In the genomic region with DNA sequence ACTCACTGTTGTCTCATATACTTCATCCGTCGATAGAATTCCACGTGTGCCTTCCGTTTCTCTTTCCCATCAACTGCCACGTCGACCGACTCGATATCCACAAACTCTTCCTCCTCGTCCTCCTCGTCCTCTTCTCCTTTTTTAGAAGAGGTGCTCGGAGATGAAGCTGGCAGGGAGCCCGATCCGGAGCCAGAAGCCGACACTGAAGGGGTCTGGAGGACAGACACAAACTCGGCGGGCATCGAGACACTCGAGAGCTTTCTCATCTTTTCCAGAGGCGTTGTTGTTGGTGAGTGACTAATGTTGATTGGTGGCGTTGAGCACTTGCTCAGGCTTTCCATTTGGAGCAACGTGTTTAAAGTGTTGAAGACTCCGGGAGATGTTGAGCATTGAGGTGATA, we compare ENCODE assay signal across 2 worm cellular contexts.
A peak's percentile ranks its signal among the peaks of the same experiment; 100 is the strongest.
TF ChIP-seq lines count a peak whose summit lies in the region.

No protein-coding gene starts in this region.

TF ChIP-seq in whole organism, L4 larva, 104 proteins besides CTCF, POLR2A, EP300 and RAD21:
- no peak for TF ChIP-seq T26A8.4 (GFP tag; IDR thresholded peaks at IDR 0.05; lab: Robert Waterston, UW)
- TF ChIP-seq vab-7 (GFP tag; IDR thresholded peaks at IDR 0.05; lab: Robert Waterston, UW) = no peak
- no peak for TF ChIP-seq lin-38 (GFP tag; IDR thresholded peaks at IDR 0.05; lab: Robert Waterston, UW)
- TF ChIP-seq lin-39 (tag; optimal IDR thresholded peaks at IDR 0.05; lab: Kevin White, UChicago) = no peak
- 0 out of 4 replicates have a peak, but pooled peaks of 1 of the 2 experiments have one; percentile 60 for TF ChIP-seq madf-5 (GFP tag; IDR thresholded peaks at IDR 0.05; lab: Robert Waterston, UW)
- no peak for TF ChIP-seq mdl-1 (tag; optimal IDR thresholded peaks at IDR 0.05; lab: Kevin White, UChicago)
- TF ChIP-seq mep-1 (tag; optimal IDR thresholded peaks at IDR 0.05; lab: Kevin White, UChicago) = no peak
- peak; percentile 80 for TF ChIP-seq set-16 (GFP tag; IDR thresholded peaks at IDR 0.05; lab: Robert Waterston, UW)
- TF ChIP-seq ceh-62 (tag; optimal IDR thresholded peaks at IDR 0.05; lab: Kevin White, UChicago) = no peak
- no peak for TF ChIP-seq lin-1 (GFP tag; IDR thresholded peaks at IDR 0.05; lab: Robert Waterston, UW)

TF ChIP-seq in whole organism, young adult, 124 proteins besides CTCF, POLR2A, EP300 and RAD21:
- TF ChIP-seq zfh-2 (GFP tag; conservative IDR thresholded peaks at IDR 0.05; lab: Robert Waterston, UW) (peak; percentile 78), nhr-179 (tag; optimal IDR thresholded peaks at IDR 0.05; lab: Kevin White, UChicago) (no peak)
